Worm (Caenorhabditis elegans): Measurements from ENCODE around the gene srb-1.

srb-1 gene

ce11 chrII:5181497-5181896 is 10.7 kb upstream of the srb-1 start (continued):
- TF ChIP-seq repo-1 (tag; optimal IDR thresholded peaks at IDR 0.05) (peak; percentile 55), bed-2 (GFP tag; IDR thresholded peaks at IDR 0.05) (no peak), ztf-22 (GFP tag; optimal IDR thresholded peaks at IDR 0.05) (no peak), D2030.7 (GFP tag; IDR thresholded peaks at IDR 0.05) (no peak), tbp1 (GFP tag; optimal IDR thresholded peaks at IDR 0.05) (peak; percentile 25), lin-54 (GFP tag; optimal IDR thresholded peaks at IDR 0.05) (peak; percentile 2), unc-130 (GFP tag; optimal IDR thresholded peaks at IDR 0.05) (no peak), C17E4.6 (GFP tag; IDR thresholded peaks at IDR 0.05) (no peak), hrde-1 (tag; optimal IDR thresholded peaks at IDR 0.05; ENCODE audit: borderline replicate concordance) (no peak), Y67H2A.10 (GFP tag; conservative IDR thresholded peaks at IDR 0.05) (no peak), F37B4.10 (GFP tag; IDR thresholded peaks at IDR 0.05) (no peak), pha-4 (tag; optimal IDR thresholded peaks at IDR 0.05) (no peak), atf-7 (tag; optimal IDR thresholded peaks at IDR 0.05) (peak; percentile 26), B0261.1 (tag; optimal IDR thresholded peaks at IDR 0.05) (no peak), attf-5 (GFP tag; optimal IDR thresholded peaks at IDR 0.05) (peak; percentile 75), ceh-91 (GFP tag; IDR thresholded peaks at IDR 0.05) (no peak), mel-28 (tag; optimal IDR thresholded peaks at IDR 0.05; ENCODE audit: borderline replicate concordance) (no peak), ceh-58 (GFP tag; IDR thresholded peaks at IDR 0.05) (no peak), Y95B8A.8 (GFP tag; IDR thresholded peaks at IDR 0.05) (no peak), F39B2.1 (GFP tag; IDR thresholded peaks at IDR 0.05) (no peak), madf-8 (GFP tag; conservative IDR thresholded peaks at IDR 0.05) (no peak), F33H1.4 (GFP tag; IDR thresholded peaks at IDR 0.05) (no peak), let-607 (tag; optimal IDR thresholded peaks at IDR 0.05) (peak; percentile 47 to 89), zfh-2 (GFP tag; conservative IDR thresholded peaks at IDR 0.05) (peak; percentile 92), hlh-26 (GFP tag; conservative IDR thresholded peaks at IDR 0.05) (no peak), ekl-4 (GFP tag; IDR thresholded peaks at IDR 0.05) (no peak), F57C9.4 (tag; optimal IDR thresholded peaks at IDR 0.05) (no peak), lir-1 (GFP tag; conservative IDR thresholded peaks at IDR 0.05) (0 out of 2 replicates have a peak, but pooled peaks have one; percentile 29), let-526 (GFP tag; IDR thresholded peaks at IDR 0.05) (no peak)

ce11 chrII:5180272-5180671 is 9.4 kb upstream of the srb-1 start:
- TF ChIP-seq ekl-4 (GFP tag; IDR thresholded peaks at IDR 0.05) (0 out of 2 replicates have a peak, but pooled peaks have one; percentile 13), snpc-1.3 (tag; optimal IDR thresholded peaks at IDR 0.05; ENCODE audit: insufficient read depth) (no peak)

- TF ChIP-seq let-526 (GFP tag; IDR thresholded peaks at IDR 0.05) (no peak), dpl-1 (GFP tag; optimal IDR thresholded peaks at IDR 0.05) (no peak), nhr-120 (GFP tag; IDR thresholded peaks at IDR 0.05) (no peak), tbx-9 (tag; optimal IDR thresholded peaks at IDR 0.05; ENCODE audit: borderline replicate concordance) (no peak), Y56A3A.18 (GFP tag; IDR thresholded peaks at IDR 0.05) (peak; percentile 79; the same call in 1 of the 2 replicates), zfh-2 (GFP tag; conservative IDR thresholded peaks at IDR 0.05) (no peak), nfyb-1 (GFP tag; IDR thresholded peaks at IDR 0.05) (no peak), hmg-1.2 (GFP tag; IDR thresholded peaks at IDR 0.05) (no peak), snpc-1.1 (tag; optimal IDR thresholded peaks at IDR 0.05; ENCODE audit: insufficient read depth) (no peak), ZK185.1 (tag; optimal IDR thresholded peaks at IDR 0.05; ENCODE audit: poor library complexity, severe bottlenecking) (no peak), attf-6 (GFP tag; IDR thresholded peaks at IDR 0.05) (no peak), ceh-100 (GFP tag; IDR thresholded peaks at IDR 0.05) (0 out of 2 replicates have a peak, but pooled peaks have one; percentile 18), K12H6.12 (tag; optimal IDR thresholded peaks at IDR 0.05) (no peak), madf-10 (tag; optimal IDR thresholded peaks at IDR 0.05) (no peak), ekl-4 (GFP tag; IDR thresholded peaks at IDR 0.05) (peak; percentile 38; the same call in 1 of the 2 replicates), ztf-22 (GFP tag; optimal IDR thresholded peaks at IDR 0.05) (no peak), dpff-1 (tag; optimal IDR thresholded peaks at IDR 0.05) (no peak), attf-3 (GFP tag; conservative IDR thresholded peaks at IDR 0.05) (no peak), C17E4.6 (GFP tag; IDR thresholded peaks at IDR 0.05) (0 out of 2 replicates have a peak, but pooled peaks have one; percentile 31), unc-130 (GFP tag; optimal IDR thresholded peaks at IDR 0.05) (no peak), ztf-18 (tag; optimal IDR thresholded peaks at IDR 0.05) (no peak), fkh-3 (tag; optimal IDR thresholded peaks at IDR 0.05) (no peak)
Observed at ce11 chrII:5178609-5179008, 7.8 kb upstream of the srb-1 start.

Data from whole organism, young adult.